Worm (Caenorhabditis elegans): ENCODE data around the gene F15E6.4.

Gene F15E6.4

DNA sequence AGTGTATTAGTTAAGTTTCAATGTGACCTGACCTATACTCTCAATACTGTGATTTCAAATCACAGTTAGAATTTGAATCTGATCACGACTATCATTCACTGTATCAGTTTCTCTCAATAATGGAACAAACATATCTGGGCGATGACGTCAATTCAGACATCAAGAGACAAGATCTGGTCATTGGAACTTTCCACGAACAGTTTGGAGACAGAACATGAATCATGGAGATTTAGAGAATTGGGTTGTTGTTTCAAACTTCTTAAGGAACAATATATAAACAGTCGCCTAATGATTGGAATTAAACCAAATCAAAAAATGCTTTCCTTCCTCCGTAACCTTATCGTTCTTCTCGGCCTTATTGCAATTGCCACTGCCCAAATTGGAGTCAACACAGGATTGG lies at the start of gene F15E6.4:
Gene F15E6.4, plus strand, starts transcription at position 301 of the 400 bp plus-strand sequence.
- TF ChIP-seq elt-2 (tag; optimal IDR thresholded peaks at IDR 0.05) (no peak), dmd-4 (tag; optimal IDR thresholded peaks at IDR 0.05; ENCODE audit: borderline replicate concordance) (no peak), pag-3 (tag; optimal IDR thresholded peaks at IDR 0.05; ENCODE audit: borderline replicate concordance) (no peak), K02D7.2 (tag; optimal IDR thresholded peaks at IDR 0.05) (no peak), ceh-34 (tag; optimal IDR thresholded peaks at IDR 0.05) (no peak), unc-86 (tag; optimal IDR thresholded peaks at IDR 0.05) (no peak), ceh-2 (tag; optimal IDR thresholded peaks at IDR 0.05) (no peak), hlh-30 (tag; optimal IDR thresholded peaks at IDR 0.05; ENCODE audit: insufficient read depth) (no peak), unc-3 (GFP tag; conservative IDR thresholded peaks at IDR 0.05) (no peak), unc-3 (tag; optimal IDR thresholded peaks at IDR 0.05) (no peak), npax-4 (tag; optimal IDR thresholded peaks at IDR 0.05) (no peak), elt-4 (tag; optimal IDR thresholded peaks at IDR 0.05) (no peak), K09A11.1 (tag; optimal IDR thresholded peaks at IDR 0.05; ENCODE audit: insufficient read depth) (no peak)

DNA sequence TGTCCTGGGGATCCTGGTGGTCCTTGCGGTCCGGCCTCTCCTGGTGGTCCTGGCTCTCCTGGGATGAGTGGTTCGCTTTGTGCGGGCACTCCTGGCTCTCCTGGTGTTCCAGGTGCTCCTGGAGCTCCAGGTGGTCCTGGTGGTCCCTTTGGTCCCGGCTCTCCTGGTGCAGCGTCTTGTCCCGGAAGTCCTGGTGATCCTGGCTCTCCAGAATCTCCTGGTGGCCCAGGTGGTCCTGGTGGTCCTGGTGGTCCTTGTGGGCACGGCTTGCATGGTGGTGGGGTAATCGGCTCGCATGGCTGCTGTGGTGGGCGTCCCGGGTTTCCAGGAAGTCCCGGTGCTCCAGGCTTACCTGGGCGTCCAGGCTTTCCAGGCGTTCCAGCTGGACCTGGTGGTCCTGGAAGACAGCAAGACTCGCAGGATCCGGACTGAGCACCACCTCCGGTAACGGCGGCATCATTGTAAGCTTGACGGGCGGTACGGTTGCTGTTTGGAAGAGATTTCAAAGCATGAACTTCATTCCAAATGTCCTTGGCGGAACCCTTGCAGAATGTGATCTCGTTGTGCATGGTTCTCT lies 47.4 kb upstream of the F15E6.4 start:
- TF ChIP-seq dmd-4 (tag; optimal IDR thresholded peaks at IDR 0.05; ENCODE audit: borderline replicate concordance) (peak; percentile 95), ceh-31 (tag; optimal IDR thresholded peaks at IDR 0.05) (no peak), sdc-2 (tag; optimal IDR thresholded peaks at IDR 0.05) (peak; percentile 20), hlh-6 (tag; optimal IDR thresholded peaks at IDR 0.05) (peak; percentile 18)

DNA sequence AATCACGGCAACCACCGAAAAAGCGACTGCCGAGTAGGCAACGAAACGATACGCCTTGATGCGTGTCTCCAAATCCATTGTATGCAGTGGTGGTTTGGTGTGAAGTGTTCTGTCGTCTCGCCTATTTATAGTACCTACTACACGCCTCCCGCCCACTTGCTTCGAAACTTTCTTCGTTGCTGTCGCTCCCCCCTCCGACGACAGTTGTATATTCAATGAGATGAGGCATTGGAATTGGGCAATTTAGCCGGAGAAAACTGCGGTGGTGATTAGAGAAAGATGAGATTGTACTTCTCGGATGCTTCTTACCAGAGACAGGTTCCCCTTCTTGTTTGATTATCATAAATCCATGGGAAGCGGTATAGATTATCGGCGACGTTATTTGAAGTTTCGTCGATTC lies 46.8 kb upstream of the F15E6.4 start, which contains the start of gene col-34:
Gene col-34, minus strand, starts transcription at position 101 of the 400 bp plus-strand sequence.
- TF ChIP-seq ceh-30 (tag; optimal IDR thresholded peaks at IDR 0.05) (no peak), sox-4 (tag; optimal IDR thresholded peaks at IDR 0.05) (no peak)

DNA sequence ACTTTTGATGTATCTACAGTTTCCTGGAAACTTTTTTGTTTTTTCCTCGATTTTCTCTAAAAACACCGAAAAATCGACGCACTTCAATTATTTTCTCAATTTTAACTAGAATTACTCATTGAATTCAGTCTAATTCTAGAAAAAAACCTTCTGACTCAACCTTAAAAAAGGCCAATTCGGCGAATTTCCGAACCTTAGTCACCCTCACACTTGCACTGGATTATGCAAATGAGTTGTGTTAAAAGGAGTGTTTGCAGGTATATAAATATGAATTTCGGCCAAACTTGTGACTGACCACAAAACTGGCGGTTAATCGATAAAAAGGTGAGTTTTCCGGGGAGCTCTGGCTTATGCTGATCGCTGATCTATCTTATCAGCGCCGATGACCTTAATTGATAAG lies 44.8 kb upstream of the F15E6.4 start, which contains the start of gene ttr-20:
Gene ttr-20, plus strand, starts transcription at position 301 of the 400 bp plus-strand sequence.
- TF ChIP-seq nhr-11 (tag; optimal IDR thresholded peaks at IDR 0.05): no peak
- no peak for TF ChIP-seq fkh-6 (tag; optimal IDR thresholded peaks at IDR 0.05)
- no peak for TF ChIP-seq hlh-30 (tag; optimal IDR thresholded peaks at IDR 0.05; ENCODE audit: insufficient read depth)

DNA sequence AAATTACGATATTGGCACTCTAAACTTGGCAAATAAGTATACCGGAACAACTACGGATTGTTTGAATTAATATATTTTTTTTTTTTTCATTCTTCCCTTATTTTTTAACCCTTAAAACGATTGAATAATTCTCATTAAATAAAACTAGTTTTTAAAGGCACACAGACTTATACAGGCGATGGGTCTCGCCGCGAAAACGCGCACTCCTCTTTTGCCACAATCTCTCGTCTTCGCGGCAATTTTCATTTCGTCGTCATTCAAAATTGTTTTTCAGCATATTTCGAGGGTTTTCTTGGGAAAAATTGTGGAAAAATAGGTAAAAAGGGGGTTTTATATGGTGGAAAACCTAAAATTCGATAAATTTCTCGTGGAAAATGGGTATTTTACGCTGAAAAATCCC lies 43.9 kb upstream of the F15E6.4 start:
- peak; percentile 22 for TF ChIP-seq unc-42 (tag; optimal IDR thresholded peaks at IDR 0.05)
- no peak for TF ChIP-seq elt-2 (tag; optimal IDR thresholded peaks at IDR 0.05)

DNA sequence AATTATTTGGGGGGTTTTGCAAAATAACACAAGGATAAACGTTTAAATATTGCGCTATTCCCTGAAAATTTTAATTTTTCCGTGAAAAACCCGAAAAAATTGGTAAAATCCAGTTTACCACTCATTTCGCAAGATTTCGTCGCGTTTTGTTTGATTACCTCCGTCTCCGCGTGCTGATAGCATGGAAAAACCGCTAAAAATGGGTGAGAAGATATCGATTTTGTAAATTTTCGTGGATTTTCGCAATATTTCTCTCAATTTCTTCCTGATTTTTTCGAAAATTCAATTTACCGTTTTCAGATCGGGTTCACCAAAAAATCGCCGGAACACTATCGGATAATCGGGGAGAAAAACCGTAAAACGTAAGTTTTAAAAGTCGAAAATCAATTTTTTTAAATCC lies 43.5 kb upstream of the F15E6.4 start, which contains the start of gene ama-1:
Gene ama-1, plus strand, starts transcription at position 301 of the 400 bp plus-strand sequence.
- TF ChIP-seq ceh-18 (tag; optimal IDR thresholded peaks at IDR 0.05): no peak
- no peak for TF ChIP-seq sdc-2 (tag; optimal IDR thresholded peaks at IDR 0.05)
- no peak for TF ChIP-seq lim-6 (tag; optimal IDR thresholded peaks at IDR 0.05)
- TF ChIP-seq dve-1 (tag; optimal IDR thresholded peaks at IDR 0.05): no peak
- peak; percentile 43 for TF ChIP-seq pha-2 (tag; optimal IDR thresholded peaks at IDR 0.05)

DNA sequence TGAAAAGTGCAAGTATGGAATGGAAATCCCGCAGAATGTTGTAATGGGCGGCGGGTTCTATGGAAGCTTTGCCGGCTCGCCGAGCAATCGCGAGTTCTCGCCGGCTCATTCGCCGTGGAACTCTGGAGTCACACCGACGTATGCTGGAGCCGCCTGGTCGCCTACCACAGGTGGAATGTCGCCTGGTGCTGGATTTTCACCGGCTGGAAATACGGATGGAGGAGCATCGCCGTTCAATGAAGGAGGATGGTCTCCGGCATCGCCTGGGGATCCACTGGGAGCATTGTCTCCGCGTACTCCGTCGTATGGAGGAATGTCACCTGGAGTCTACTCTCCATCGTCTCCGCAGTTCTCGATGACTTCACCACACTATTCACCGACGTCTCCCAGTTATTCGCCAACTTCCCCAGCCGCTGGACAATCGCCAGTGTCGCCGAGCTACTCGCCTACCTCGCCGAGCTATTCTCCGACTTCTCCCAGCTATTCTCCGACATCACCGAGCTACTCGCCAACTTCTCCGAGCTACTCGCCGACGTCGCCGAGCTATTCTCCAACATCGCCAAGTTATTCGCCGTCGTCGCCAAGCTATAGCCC lies 36.2 kb upstream of the F15E6.4 start:
- TF ChIP-seq npax-4 (tag; optimal IDR thresholded peaks at IDR 0.05) (no peak), ceh-22 (tag; optimal IDR thresholded peaks at IDR 0.05) (no peak), nfya-1 (tag; optimal IDR thresholded peaks at IDR 0.05) (no peak), K02D7.2 (tag; optimal IDR thresholded peaks at IDR 0.05) (no peak), unc-55 (GFP tag; optimal IDR thresholded peaks at IDR 0.05) (no peak), pax-1 (tag; optimal IDR thresholded peaks at IDR 0.05) (no peak)

Data from whole organism, late embryonic.